Worm (Caenorhabditis elegans): ENCODE data around the gene C05C8.7.

DNA sequence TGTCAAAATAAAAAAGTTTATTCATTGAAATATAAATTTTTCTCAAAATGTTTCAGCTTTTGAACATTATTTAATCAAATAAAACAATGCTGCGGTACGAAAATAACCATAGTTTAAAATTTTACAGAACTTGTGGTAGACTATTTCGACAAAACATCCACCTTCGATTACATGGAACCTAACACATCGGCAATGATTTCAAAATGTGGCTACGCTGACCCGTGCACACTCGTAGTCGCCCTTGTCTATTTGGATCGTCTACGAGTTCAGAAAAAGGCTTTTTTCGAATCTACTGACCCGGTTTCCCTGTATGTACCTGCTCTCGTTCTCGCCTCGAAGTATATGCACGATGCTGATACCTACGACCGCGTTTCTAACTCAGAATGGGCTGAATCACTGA, 49.8 kb downstream of the C05C8.7 start:
- TF ChIP-seq ama-1 (optimal IDR thresholded peaks at IDR 0.05) (no peak), pha-4 (tag; optimal IDR thresholded peaks at IDR 0.05) (no peak)

All from whole organism, late embryonic.